Fruit fly (Drosophila melanogaster) whole organism, prepupa: ENCODE results near the gene CG17147.

Source experiments
- Blimp-1 ChIP-seq: fragments of 200-800 bp; sonication (Bioruptor generic); optimal IDR thresholded peaks from 3 replicates; lab custom pipeline; 2017; ENCODE audit warnings: missing biosample characterization, missing genetic modification characterization, mild to moderate bottlenecking, moderate library complexity, missing genetic modification reagents
- CG10669 ChIP-seq: fragments of 200-800 bp; sonication (Bioruptor generic); optimal IDR thresholded peaks from 3 replicates; lab custom pipeline; 2018; ENCODE audit warnings: missing biosample characterization, mild to moderate bottlenecking, missing genetic modification characterization, moderate library complexity
- CG11294 ChIP-seq: fragments of 200-800 bp; sonication (Bioruptor generic); IDR thresholded peaks from 2 replicates; pipeline ENCODE4 v1.3.6; 2022; ENCODE audit warnings: missing biosample characterization, missing genetic modification characterization
- CG11902 ChIP-seq: fragments of 200-800 bp; sonication (Bioruptor generic); optimal IDR thresholded peaks from 3 replicates; lab custom pipeline; 2016; ENCODE audit warnings: missing biosample characterization, missing genetic modification characterization
- CG15336 ChIP-seq: fragments of 200-800 bp; sonication (Bioruptor generic); IDR thresholded peaks from 2 replicates; pipeline ENCODE4 v1.3.6; 2022; ENCODE audit warnings: missing biosample characterization, missing genetic modification characterization
- CG1621 ChIP-seq: fragments of 200-800 bp; sonication (Bioruptor generic); optimal IDR thresholded peaks from 3 replicates; lab custom pipeline; 2018; ENCODE audit warnings: missing biosample characterization, mild to moderate bottlenecking, missing genetic modification characterization
- CG31627 ChIP-seq: fragments of 200-800 bp; sonication (Bioruptor generic); optimal IDR thresholded peaks from 3 replicates; lab custom pipeline; 2016; ENCODE audit warnings: missing biosample characterization, missing genetic modification characterization
- CG3919 ChIP-seq: fragments of 200-800 bp; sonication (Bioruptor generic); optimal IDR thresholded peaks from 3 replicates; lab custom pipeline; 2016; ENCODE audit warnings: missing biosample characterization, missing genetic modification characterization
- CG4318 ChIP-seq: fragments of 200-800 bp; sonication (Bioruptor generic); optimal IDR thresholded peaks from 3 replicates; lab custom pipeline; 2017; ENCODE audit warnings: missing biosample characterization, mild to moderate bottlenecking, missing genetic modification characterization
- CG6163 ChIP-seq: fragments of 200-800 bp; sonication (Bioruptor generic); IDR thresholded peaks from 3 replicates; pipeline ENCODE4 v1.3.6; 2022; ENCODE audit warnings: missing biosample characterization, missing genetic modification characterization
- CG6808 ChIP-seq: fragments of 200-800 bp; sonication (Bioruptor generic); optimal IDR thresholded peaks from 3 replicates; lab custom pipeline; 2017; ENCODE audit warnings: missing biosample characterization, missing genetic modification characterization, mild to moderate bottlenecking, moderate library complexity, missing genetic modification reagents
- CG6854 ChIP-seq: fragments of 200-800 bp; sonication (Bioruptor generic); optimal IDR thresholded peaks from 2 replicates; lab custom pipeline; 2017; ENCODE audit warnings: missing biosample characterization, mild to moderate bottlenecking, missing genetic modification characterization
- CG8119 ChIP-seq: fragments of 200-800 bp; sonication (Bioruptor generic); IDR thresholded peaks from 3 replicates; pipeline ENCODE4 v1.3.6; 2022; ENCODE audit warnings: missing biosample characterization, missing genetic modification characterization
- CG8319 ChIP-seq: fragments of 200-800 bp; sonication (Bioruptor generic); optimal IDR thresholded peaks from 3 replicates; lab custom pipeline; 2016; ENCODE audit warnings: missing biosample characterization, missing genetic modification characterization
- CG9139 ChIP-seq: fragments of 200-800 bp; sonication (Bioruptor generic); optimal IDR thresholded peaks from 3 replicates; lab custom pipeline; 2017; ENCODE audit warnings: missing biosample characterization, mild to moderate bottlenecking, missing genetic modification characterization
- Eip75B ChIP-seq: fragments of 200-800 bp; sonication (Bioruptor generic); optimal IDR thresholded peaks from 3 replicates; lab custom pipeline; 2016; ENCODE audit warnings: missing biosample characterization, missing genetic modification characterization
- Eip78C ChIP-seq: fragments of 200-800 bp; sonication (Bioruptor generic); peaks from one replicate; lab custom pipeline; 2016; ENCODE audit warnings: missing biosample characterization, missing genetic modification characterization
- Ets96B ChIP-seq: fragments of 200-800 bp; optimal IDR thresholded peaks from 2 replicates; lab custom pipeline; 2019; ENCODE audit warnings: missing biosample characterization, mild to moderate bottlenecking, missing genetic modification characterization, moderate library complexity
- Gug ChIP-seq: fragments of 200-800 bp; sonication (Bioruptor generic); IDR thresholded peaks from 2 replicates; pipeline ENCODE4 v1.3.6; 2022; ENCODE audit warnings: missing biosample characterization, missing genetic modification characterization
- Hr38 ChIP-seq: sonication (Bioruptor generic); optimal IDR thresholded peaks from 2 replicates; lab custom pipeline; 2016; ENCODE audit warnings: missing biosample characterization, missing genetic modification characterization
- Hr39 ChIP-seq: fragments of 200-800 bp; sonication (Bioruptor generic); optimal IDR thresholded peaks from 2 replicates; lab custom pipeline; 2016; ENCODE audit warnings: missing biosample characterization, missing genetic modification characterization
- Hr4 ChIP-seq: fragments of 200-800 bp; sonication (Bioruptor generic); optimal IDR thresholded peaks from 3 replicates; lab custom pipeline; 2016; ENCODE audit warnings: missing biosample characterization, missing genetic modification characterization
- Lpt ChIP-seq: fragments of 200-800 bp; sonication (Bioruptor generic); optimal IDR thresholded peaks from 3 replicates; lab custom pipeline; 2016; ENCODE audit warnings: missing biosample characterization, missing genetic modification characterization
- Met ChIP-seq: fragments of 200-800 bp; sonication (Bioruptor generic); optimal IDR thresholded peaks from 3 replicates; lab custom pipeline; 2016; ENCODE audit warnings: missing biosample characterization, missing genetic modification characterization
- Smox ChIP-seq: fragments of 200-800 bp; sonication (Bioruptor generic); optimal IDR thresholded peaks from 3 replicates; lab custom pipeline; 2016; ENCODE audit warnings: missing biosample characterization, missing genetic modification characterization
- Sox102F ChIP-seq: fragments of 200-800 bp; sonication (Bioruptor generic); optimal IDR thresholded peaks from 2 replicates; lab custom pipeline; 2016; ENCODE audit warnings: missing biosample characterization, mild to moderate bottlenecking, missing genetic modification characterization
- Sox14 ChIP-seq: fragments of 200-800 bp; sonication (Bioruptor generic); optimal IDR thresholded peaks from 3 replicates; lab custom pipeline; 2016; ENCODE audit warnings: missing biosample characterization, missing genetic modification characterization
- achi ChIP-seq: fragments of 200-800 bp; sonication (Bioruptor generic); optimal IDR thresholded peaks from 3 replicates; lab custom pipeline; 2016; ENCODE audit warnings: missing biosample characterization, missing genetic modification characterization
- acj6 ChIP-seq: fragments of 200-800 bp; sonication (Bioruptor generic); optimal IDR thresholded peaks from 3 replicates; lab custom pipeline; 2016; ENCODE audit warnings: missing biosample characterization, missing genetic modification characterization
- dac ChIP-seq: fragments of 200-800 bp; sonication (Bioruptor generic); optimal IDR thresholded peaks from 2 replicates; lab custom pipeline; 2017; ENCODE audit warnings: missing biosample characterization, mild to moderate bottlenecking, missing genetic modification characterization
- eg ChIP-seq: fragments of 200-800 bp; sonication (Bioruptor generic); IDR thresholded peaks from 3 replicates; pipeline ENCODE4 v1.3.6; 2022; ENCODE audit warnings: missing biosample characterization, missing genetic modification characterization
- esn ChIP-seq: fragments of 200-800 bp; sonication (Bioruptor generic); optimal IDR thresholded peaks from 2 replicates; lab custom pipeline; 2016; ENCODE audit warnings: missing biosample characterization, mild to moderate bottlenecking, missing genetic modification characterization, moderate library complexity
- fd59A ChIP-seq: fragments of 200-800 bp; sonication (Bioruptor generic); optimal IDR thresholded peaks from 2 replicates; lab custom pipeline; 2017; ENCODE audit warnings: missing biosample characterization, mild to moderate bottlenecking, missing genetic modification characterization, missing genetic modification reagents
- fd85E ChIP-seq: fragments of 200-800 bp; sonication (Bioruptor generic); optimal IDR thresholded peaks from 3 replicates; lab custom pipeline; 2016; ENCODE audit warnings: missing biosample characterization, missing genetic modification characterization
- fkh ChIP-seq: fragments of 200-800 bp; sonication (Bioruptor generic); optimal IDR thresholded peaks from 3 replicates; lab custom pipeline; 2017; ENCODE audit warnings: missing biosample characterization, mild to moderate bottlenecking, missing genetic modification characterization, moderate library complexity
- lz ChIP-seq: fragments of 200-800 bp; sonication (Bioruptor generic); optimal IDR thresholded peaks from 3 replicates; lab custom pipeline; 2016; ENCODE audit warnings: missing biosample characterization, missing genetic modification characterization
- net ChIP-seq: fragments of 200-800 bp; sonication (Bioruptor generic); optimal IDR thresholded peaks from 3 replicates; lab custom pipeline; 2016; ENCODE audit warnings: missing biosample characterization, missing genetic modification characterization
- pdm3 ChIP-seq: fragments of 200-800 bp; sonication (Bioruptor generic); optimal IDR thresholded peaks from 3 replicates; lab custom pipeline; 2016; ENCODE audit warnings: missing biosample characterization, missing genetic modification characterization
- salr ChIP-seq, 2 experiments: fragments of 200-800 bp; sonication (Bioruptor generic); optimal IDR thresholded peaks; 3 replicates each; lab custom pipeline; 2016 to 2018; ENCODE audit warnings: missing biosample characterization in 2 of 2, missing genetic modification characterization in 2 of 2, mild to moderate bottlenecking in 1 of 2
- svp ChIP-seq: fragments of 200-800 bp; sonication (Bioruptor generic); peaks from one replicate; lab custom pipeline; 2016; ENCODE audit warnings: missing biosample characterization, missing genetic modification characterization
- vri ChIP-seq: fragments of 200-800 bp; sonication (Bioruptor generic); optimal IDR thresholded peaks from 3 replicates; lab custom pipeline; 2016; ENCODE audit warnings: missing biosample characterization, mild to moderate bottlenecking, missing genetic modification characterization

CG17147 gene

DNA sequence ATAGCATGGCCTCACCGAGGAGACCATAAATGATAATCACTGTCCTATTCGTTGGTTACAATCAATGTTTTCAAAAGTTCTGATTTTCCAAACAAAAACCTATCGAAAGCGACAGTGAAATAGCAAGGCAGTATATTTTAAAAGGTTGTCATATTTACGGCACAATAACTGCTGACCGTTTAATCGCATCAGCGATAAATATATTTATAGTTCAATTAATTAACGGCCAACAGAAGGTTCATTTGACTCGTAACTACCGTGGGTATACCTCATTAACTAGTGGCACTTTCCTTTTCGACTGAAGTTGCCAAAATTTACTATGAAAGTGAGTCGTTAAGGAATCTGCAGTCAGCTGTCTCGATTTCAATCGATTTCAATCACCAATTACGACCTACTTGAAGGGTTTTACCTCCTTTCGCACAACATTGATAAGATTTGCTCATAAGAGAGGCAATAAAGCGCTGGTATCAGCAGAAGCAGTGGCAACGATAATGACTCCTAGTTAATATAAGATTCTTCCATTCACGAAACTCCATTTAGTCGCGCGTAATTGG lies at the start of gene CG17147:
TSS of gene CG17147 (plus strand) at position 535 of the 554 bp plus-strand sequence.
- no peak for TF ChIP-seq eg (GFP tag; lab: Robert Waterston, UW)
- TF ChIP-seq CG6808 (GFP tag; lab: Kevin White, UChicago), result no peak

DNA sequence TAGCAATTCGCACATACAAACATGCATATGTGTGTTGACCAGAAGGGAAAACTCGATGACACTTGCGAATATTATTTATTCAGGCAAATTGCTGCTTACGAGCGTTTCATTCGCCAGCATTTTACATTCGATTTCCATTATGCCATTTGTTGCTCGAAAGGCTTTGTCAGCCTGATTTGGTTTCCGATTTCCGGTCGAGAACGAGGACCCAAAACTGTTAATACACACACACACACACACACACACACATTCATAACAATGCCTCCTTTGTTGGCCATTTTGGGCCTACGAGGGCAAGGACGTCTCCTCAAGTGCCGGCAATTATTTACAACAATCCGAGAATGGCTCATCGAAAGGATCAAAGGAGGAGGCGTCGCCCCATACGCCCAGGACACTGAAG lies 46.0 kb upstream of the CG17147 start:
- no peak for TF ChIP-seq CG10669 (GFP tag; lab: Kevin White, UChicago)
- no peak for TF ChIP-seq CG8319 (GFP tag; lab: Kevin White, UChicago)
- no peak for TF ChIP-seq dac (GFP tag; lab: Kevin White, UChicago)
- no peak for TF ChIP-seq CG11902 (GFP tag; lab: Kevin White, UChicago)
- no peak for TF ChIP-seq fd59A (GFP tag; lab: Kevin White, UChicago)

DNA sequence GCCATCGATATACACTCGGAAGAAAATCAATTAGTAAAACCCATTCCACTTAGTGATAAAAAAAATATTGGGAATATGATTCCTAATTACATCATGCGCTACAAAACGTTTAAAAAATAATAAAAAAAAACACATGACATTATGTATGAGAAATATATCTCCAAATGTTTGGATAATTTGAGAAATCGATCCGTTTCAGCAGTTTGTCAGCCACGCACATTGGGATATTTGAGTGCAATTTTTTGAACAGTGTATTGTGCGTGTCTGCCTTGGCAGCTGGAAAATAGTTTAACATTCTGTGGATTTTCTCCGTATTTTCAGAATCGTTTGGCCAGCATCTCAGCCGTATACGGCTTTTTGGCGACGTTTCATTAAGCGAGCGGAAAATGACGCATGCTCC lies 45.6 kb upstream of the CG17147 start:
- no peak for TF ChIP-seq Hr39 (GFP tag; lab: Kevin White, UChicago)
- TF ChIP-seq Lpt (GFP tag; lab: Kevin White, UChicago), result no peak
- TF ChIP-seq Ets96B (tag; lab: Kevin White, UChicago), result no peak
- TF ChIP-seq esn, result no peak
- TF ChIP-seq dac (GFP tag; lab: Kevin White, UChicago), result no peak
- TF ChIP-seq CG3919 (GFP tag; lab: Kevin White, UChicago), result no peak
- no peak for TF ChIP-seq salr (GFP tag; optimal IDR thresholded peaks at IDR 0.05; lab: Kevin White, UChicago)
- TF ChIP-seq CG10669 (GFP tag; lab: Kevin White, UChicago), result no peak
- TF ChIP-seq CG8119, result no peak
- no peak for TF ChIP-seq Sox14 (GFP tag; lab: Kevin White, UChicago)
- TF ChIP-seq vri (GFP tag; lab: Kevin White, UChicago), result no peak
- no peak for TF ChIP-seq pdm3
- TF ChIP-seq net, result no peak

DNA sequence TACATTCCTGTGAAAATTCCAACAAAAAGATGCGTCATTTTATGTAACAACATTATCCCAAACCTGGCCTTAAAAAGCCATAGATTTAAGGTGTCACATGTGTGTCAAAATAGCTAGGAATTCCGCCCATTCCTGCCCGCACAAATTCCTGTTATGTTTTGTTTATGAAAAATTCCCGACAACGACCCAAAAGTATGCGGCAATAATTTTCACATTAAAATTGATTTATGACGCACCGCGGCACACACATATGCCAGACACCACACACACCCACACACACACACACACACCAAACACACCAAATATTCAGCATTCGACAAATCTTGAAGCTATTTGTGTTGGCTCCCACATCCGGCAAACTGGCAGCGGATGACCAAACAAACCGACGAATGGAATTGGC lies 40.9 kb upstream of the CG17147 start:
- TF ChIP-seq CG1621, result no peak
- no peak for TF ChIP-seq Ets96B (tag; lab: Kevin White, UChicago)
- no peak for TF ChIP-seq CG15336 (GFP tag; lab: Robert Waterston, UW)
- TF ChIP-seq fkh, result no peak
- TF ChIP-seq Hr4, result no peak
- TF ChIP-seq fd85E, result no peak
- no peak for TF ChIP-seq CG11294 (GFP tag; lab: Robert Waterston, UW)
- no peak for TF ChIP-seq CG10669 (GFP tag; lab: Kevin White, UChicago)
- no peak for TF ChIP-seq CG6854
- no peak for TF ChIP-seq CG6808 (GFP tag; lab: Kevin White, UChicago)
- no peak for TF ChIP-seq CG9139 (GFP tag; lab: Kevin White, UChicago)
- TF ChIP-seq Eip78C, result no peak
- TF ChIP-seq Gug, result no peak
- TF ChIP-seq Hr38 (GFP tag; lab: Kevin White, UChicago), result no peak
- no peak for TF ChIP-seq lz (GFP tag; lab: Kevin White, UChicago)
- TF ChIP-seq dac (GFP tag; lab: Kevin White, UChicago), result no peak
- TF ChIP-seq, all 60 proteins: peak for 0

DNA sequence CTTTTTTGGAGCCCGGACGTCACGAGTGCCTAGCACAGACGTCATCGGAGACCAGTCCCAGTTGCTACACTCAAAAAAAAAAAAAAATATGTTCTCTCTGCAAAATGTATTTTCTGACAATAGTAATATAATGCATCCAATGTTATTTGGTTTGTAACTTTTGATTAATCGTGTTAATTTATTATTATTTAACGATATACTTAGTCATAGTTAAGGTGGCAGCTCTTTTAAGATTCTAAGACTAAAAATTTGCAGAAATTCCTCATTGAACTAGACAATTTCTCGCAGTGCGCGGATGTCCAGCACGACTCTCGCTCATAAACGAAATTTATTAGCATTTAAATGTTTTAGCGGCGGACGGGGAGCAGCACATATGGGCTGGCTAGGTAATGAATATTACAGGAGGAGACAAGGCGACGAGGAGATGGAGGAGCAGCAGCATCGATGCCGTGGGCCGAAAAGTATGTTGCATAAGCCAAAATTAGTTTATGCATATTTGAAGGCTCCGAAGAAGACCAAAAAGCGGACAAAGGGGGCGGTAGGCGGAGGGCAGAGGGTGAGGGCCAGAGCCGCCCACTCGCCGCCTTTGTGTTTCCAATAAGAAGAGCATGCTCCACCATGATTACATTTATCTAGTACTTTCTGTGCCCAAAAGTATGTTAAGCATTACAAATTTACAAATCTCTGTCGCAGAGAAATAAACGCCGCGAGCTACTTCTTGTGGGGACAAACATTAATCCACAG lies 40.2 kb upstream of the CG17147 start:
- TF ChIP-seq achi (GFP tag; lab: Kevin White, UChicago), result peak; percentile 77
- peak; percentile 56 for TF ChIP-seq Hr39 (GFP tag; lab: Kevin White, UChicago)
- peak; percentile 52 for TF ChIP-seq dac (GFP tag; lab: Kevin White, UChicago)
- TF ChIP-seq fd59A (GFP tag; lab: Kevin White, UChicago), result peak; percentile 67
- TF ChIP-seq pdm3, result peak; percentile 80
- peak; percentile 79 for TF ChIP-seq acj6 (GFP tag; lab: Kevin White, UChicago)
- TF ChIP-seq CG31627 (GFP tag; lab: Kevin White, UChicago), result peak; percentile 68
- TF ChIP-seq CG10669 (GFP tag; lab: Kevin White, UChicago), result peak; percentile 68
- TF ChIP-seq lz (GFP tag; lab: Kevin White, UChicago), result peak; percentile 40
- no peak for TF ChIP-seq Blimp-1
- TF ChIP-seq CG8319 (GFP tag; lab: Kevin White, UChicago), result peak; percentile 22
- TF ChIP-seq vri (GFP tag; lab: Kevin White, UChicago), result peak; percentile 34
- TF ChIP-seq CG3919 (GFP tag; lab: Kevin White, UChicago), result peak; percentile 70
- peak; percentile 63 for TF ChIP-seq Sox102F (GFP tag; lab: Kevin White, UChicago)
- TF ChIP-seq Met (GFP tag; lab: Kevin White, UChicago), result peak; percentile 71
- TF ChIP-seq CG11902 (GFP tag; lab: Kevin White, UChicago), result peak; percentile 49
- peak; percentile 28 for TF ChIP-seq CG1621
- TF ChIP-seq CG4318 (GFP tag; lab: Kevin White, UChicago), result peak; percentile 64
- TF ChIP-seq Smox, result peak; percentile 50
- peak; percentile 74 for TF ChIP-seq svp (GFP tag; lab: Kevin White, UChicago)
- peak; percentile 61 for TF ChIP-seq Eip75B (GFP tag; lab: Kevin White, UChicago)
- peak; percentile 61 for TF ChIP-seq CG6808 (GFP tag; lab: Kevin White, UChicago)
- TF ChIP-seq CG6163, result peak; percentile 62; the same call in 2 of the 3 replicates
